Worm (Caenorhabditis elegans): ENCODE measurements around the gene spp-16.
A peak's percentile ranks its signal among the peaks of the same experiment; 100 is the strongest.

Gene spp-16

DNA sequence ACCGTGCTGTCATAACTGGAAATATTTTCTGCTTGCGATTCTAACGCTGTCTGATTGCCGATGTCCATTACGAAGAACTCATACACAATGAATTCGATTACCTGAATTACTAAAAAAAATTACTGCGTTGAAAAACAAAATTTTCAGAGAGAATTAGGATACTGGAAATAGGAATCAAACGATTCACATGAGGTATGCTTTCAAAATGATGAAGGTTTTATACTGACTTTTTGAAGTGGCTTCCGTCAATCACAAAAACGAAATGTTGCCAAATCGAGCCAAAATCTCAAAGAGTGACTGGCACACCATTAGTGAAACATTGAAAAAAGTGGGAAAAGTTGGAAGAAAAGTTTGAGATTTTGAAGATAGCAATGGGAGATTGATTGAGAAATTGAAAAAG, 8.0 kb upstream of the spp-16 start, which contains the start of gene zzz-1:
TSS of gene zzz-1 (minus strand) at position 101 of the 400 bp plus-strand sequence.
- no peak for TF ChIP-seq Y116A8C.19 (tag; optimal IDR thresholded peaks at IDR 0.05; ENCODE audit: borderline replicate concordance)
- no peak for TF ChIP-seq ces-1 (GFP tag; optimal IDR thresholded peaks at IDR 0.05)
- no peak for TF ChIP-seq unc-30 (tag; optimal IDR thresholded peaks at IDR 0.05)
- TF ChIP-seq zip-4 (GFP tag; optimal IDR thresholded peaks at IDR 0.05), result no peak
- no peak for TF ChIP-seq nhr-71 (tag; optimal IDR thresholded peaks at IDR 0.05)
- no peak for TF ChIP-seq skn-1 (tag; optimal IDR thresholded peaks at IDR 0.05)
- TF ChIP-seq mdl-1 (tag; optimal IDR thresholded peaks at IDR 0.05), result no peak
- no peak for TF ChIP-seq ztf-11 (tag; optimal IDR thresholded peaks at IDR 0.05)

DNA sequence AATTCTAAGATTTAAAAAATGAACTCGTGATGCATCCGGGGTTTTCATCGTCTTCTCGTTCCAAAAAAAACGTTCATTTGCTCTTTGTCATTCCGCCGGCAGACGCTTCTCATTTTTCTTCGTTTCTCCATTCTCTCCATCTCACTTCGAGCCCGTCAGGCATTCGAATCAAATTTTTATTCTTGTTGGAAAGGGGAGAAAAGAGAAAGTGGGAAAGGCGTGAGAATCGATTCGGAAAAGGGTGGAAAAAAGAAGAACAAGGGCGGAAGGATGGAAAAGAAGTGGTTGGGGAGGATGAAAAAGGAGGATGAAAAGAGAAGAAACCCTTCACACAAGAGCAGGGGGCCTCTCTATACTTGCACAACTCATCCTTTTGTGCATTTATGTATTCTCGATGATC, 3.7 kb upstream of the spp-16 start:
- peak; percentile 23 for TF ChIP-seq dsc-1 (tag; optimal IDR thresholded peaks at IDR 0.05)
- TF ChIP-seq fkh-10 (GFP tag; optimal IDR thresholded peaks at IDR 0.05), result peak; percentile 69
- peak; percentile 82 for TF ChIP-seq lin-14 (GFP tag; optimal IDR thresholded peaks at IDR 0.05)
- TF ChIP-seq ces-1 (GFP tag; optimal IDR thresholded peaks at IDR 0.05), result peak; percentile 14
- peak; percentile 61 for TF ChIP-seq blmp-1 (tag; optimal IDR thresholded peaks at IDR 0.05)
- TF ChIP-seq ceh-82 (tag; optimal IDR thresholded peaks at IDR 0.05), result peak in 1 of 3 experiments; percentile 32
- peak in 1 of 2 experiments; percentile 7 for TF ChIP-seq lsy-2 (tag; optimal IDR thresholded peaks at IDR 0.05)
- TF ChIP-seq ama-1 (optimal IDR thresholded peaks at IDR 0.05), result no peak
- TF ChIP-seq vab-15 (tag; optimal IDR thresholded peaks at IDR 0.05), result no peak
- no peak for TF ChIP-seq nhr-85 (tag)

DNA sequence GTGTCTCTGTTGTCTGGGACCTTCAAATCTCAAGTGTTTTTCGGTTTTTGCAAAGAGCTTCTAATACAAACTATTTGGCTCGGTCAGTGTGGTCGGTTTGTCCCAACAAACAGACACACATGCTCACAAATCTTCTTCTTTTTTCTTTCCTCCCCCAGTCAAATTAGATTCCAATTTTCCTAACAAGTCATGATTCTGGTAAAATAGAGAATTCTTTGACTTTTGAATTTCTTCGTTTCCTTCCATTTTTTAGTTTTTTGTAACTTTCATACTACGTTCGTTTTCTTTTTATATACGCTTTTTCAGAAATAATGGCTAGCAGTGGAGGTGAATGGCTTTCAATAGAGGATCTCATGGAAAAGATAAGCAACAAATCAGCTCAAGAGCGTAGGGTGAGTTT, 2.6 kb upstream of the spp-16 start, which contains the start of gene F32D8.15:
TSS of gene F32D8.15 (plus strand) at position 301 of the 400 bp plus-strand sequence.
- TF ChIP-seq dsc-1 (tag; optimal IDR thresholded peaks at IDR 0.05) (peak; percentile 4), snu-23 (GFP tag; optimal IDR thresholded peaks at IDR 0.05) (no peak), lin-14 (GFP tag; optimal IDR thresholded peaks at IDR 0.05) (peak; percentile 40)

DNA sequence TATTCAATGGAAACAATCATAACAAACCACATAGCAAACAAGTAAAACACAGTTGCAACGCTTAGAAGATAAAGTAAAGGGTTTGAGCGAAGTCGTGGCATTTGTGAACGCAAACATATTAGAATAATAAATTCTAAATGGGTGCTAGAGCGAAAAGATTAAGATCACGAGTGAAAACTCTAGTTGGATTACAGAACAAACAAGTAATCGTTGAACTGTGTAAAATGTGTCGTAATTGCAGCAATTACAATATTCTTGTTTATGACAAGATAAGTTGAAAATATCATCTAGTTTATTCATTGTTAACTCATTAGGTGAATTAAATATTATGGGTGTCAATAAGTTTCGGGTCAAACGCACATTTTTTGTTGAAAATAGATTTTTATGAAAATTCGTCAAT, 1.6 kb upstream of the spp-16 start, which contains the start of gene F32D8.8:
TSS of gene F32D8.8 (minus strand) at position 101 of the 400 bp plus-strand sequence.
- no peak for TF ChIP-seq sox-4 (tag; optimal IDR thresholded peaks at IDR 0.05)
- no peak for TF ChIP-seq C04F5.9 (tag; optimal IDR thresholded peaks at IDR 0.05)
- no peak for TF ChIP-seq ztf-4 (tag; optimal IDR thresholded peaks at IDR 0.05)
- no peak for TF ChIP-seq nhr-19 (GFP tag; conservative IDR thresholded peaks at IDR 0.05)
- TF ChIP-seq dpl-1 (GFP tag; optimal IDR thresholded peaks at IDR 0.05), result no peak
- no peak for TF ChIP-seq efl-1 (optimal IDR thresholded peaks at IDR 0.05)
- TF ChIP-seq efl-1 (GFP tag; optimal IDR thresholded peaks at IDR 0.05 in 1 of 2), result no peak
- TF ChIP-seq nhr-84 (tag; optimal IDR thresholded peaks at IDR 0.05), result no peak
- TF ChIP-seq C16A3.4 (tag; optimal IDR thresholded peaks at IDR 0.05), result no peak
- no peak for TF ChIP-seq mef-2 (tag; optimal IDR thresholded peaks at IDR 0.05)
- no peak for TF ChIP-seq dsc-1 (tag; optimal IDR thresholded peaks at IDR 0.05)
- no peak for TF ChIP-seq ztf-11 (tag; optimal IDR thresholded peaks at IDR 0.05)
- TF ChIP-seq nhr-76 (tag; optimal IDR thresholded peaks at IDR 0.05), result no peak
- no peak for TF ChIP-seq fos-1 (tag; optimal IDR thresholded peaks at IDR 0.05)
- no peak for TF ChIP-seq egl-27 (tag; optimal IDR thresholded peaks at IDR 0.05)
- TF ChIP-seq lin-35 (GFP tag; optimal IDR thresholded peaks at IDR 0.05), result no peak
- TF ChIP-seq nhr-77 (tag; optimal IDR thresholded peaks at IDR 0.05), result no peak
- no peak for TF ChIP-seq nhr-47 (tag; optimal IDR thresholded peaks at IDR 0.05)

DNA sequence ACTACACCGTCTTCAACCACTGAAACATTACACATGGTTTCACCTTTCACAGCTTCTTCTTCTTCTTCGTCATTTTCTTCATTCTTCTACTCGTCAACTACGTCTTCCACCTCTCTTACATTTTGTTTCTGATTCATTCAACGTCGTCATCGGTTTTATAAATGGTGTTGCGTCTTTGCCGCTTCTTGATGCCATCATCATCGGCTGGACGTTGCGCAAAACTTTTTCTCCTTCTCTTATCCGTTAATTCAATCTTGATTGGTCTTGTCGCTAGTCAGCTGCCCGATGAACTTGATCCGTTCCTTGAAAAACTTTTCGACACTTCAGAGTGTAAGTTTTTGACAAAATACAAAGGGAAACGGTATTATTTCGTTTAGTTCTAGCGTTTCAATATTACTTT, 2.5 kb downstream of the spp-16 start:
- TF ChIP-seq rnt-1 (tag; optimal IDR thresholded peaks at IDR 0.05), result no peak
- TF ChIP-seq sox-4 (tag; optimal IDR thresholded peaks at IDR 0.05), result no peak
- no peak for TF ChIP-seq nhr-19 (GFP tag; conservative IDR thresholded peaks at IDR 0.05)
- TF ChIP-seq nhr-85 (tag), result peak; percentile 69
- peak; percentile 72 for TF ChIP-seq blmp-1 (tag; optimal IDR thresholded peaks at IDR 0.05)
- no peak for TF ChIP-seq fkh-4 (tag; optimal IDR thresholded peaks at IDR 0.05; ENCODE audit: borderline replicate concordance)
- TF ChIP-seq sup-37 (GFP tag; optimal IDR thresholded peaks at IDR 0.05), result no peak
- no peak for TF ChIP-seq efl-1 (optimal IDR thresholded peaks at IDR 0.05)
- peak in 1 of 2 experiments; percentile 80 for TF ChIP-seq efl-1 (GFP tag; optimal IDR thresholded peaks at IDR 0.05 in 1 of 2)
- peak; percentile 41 for TF ChIP-seq lin-14 (GFP tag; optimal IDR thresholded peaks at IDR 0.05)

All from whole organism, L1 larva.